Fruit fly (Drosophila melanogaster): ENCODE results near the gene glo.

dm6 chr3R:11771492-11771891 is 47.7 kb downstream of the glo start:
- TF ChIP-seq h (GFP tag; optimal IDR thresholded peaks at IDR 0.05) (no peak), Hr78 (GFP tag; optimal IDR thresholded peaks at IDR 0.05) (no peak), Myc (optimal IDR thresholded peaks at IDR 0.05) (no peak), lola (GFP tag; optimal IDR thresholded peaks at IDR 0.05) (no peak), Hnf4 (GFP tag; optimal IDR thresholded peaks at IDR 0.05) (no peak), Sp1 (GFP tag; optimal IDR thresholded peaks at IDR 0.05) (no peak), CG9705 (GFP tag; optimal IDR thresholded peaks at IDR 0.05) (no peak), fru (GFP tag; optimal IDR thresholded peaks at IDR 0.05) (no peak), usp (GFP tag; optimal IDR thresholded peaks at IDR 0.05) (no peak), br (GFP tag; optimal IDR thresholded peaks at IDR 0.05) (no peak), sage (GFP tag; optimal IDR thresholded peaks at IDR 0.05) (no peak), Mio (GFP tag; optimal IDR thresholded peaks at IDR 0.05) (no peak), Rel (GFP tag; optimal IDR thresholded peaks at IDR 0.05) (no peak), Rel (tag; optimal IDR thresholded peaks at IDR 0.05) (no peak), Hr83 (GFP tag; optimal IDR thresholded peaks at IDR 0.05; ENCODE audit: poor library complexity, severe bottlenecking) (no peak)

Measured in whole organism, wandering third instar larva.